Fruit fly (Drosophila melanogaster): ENCODE results near the gene CG9953.

Gene CG9953

dm6 chr3L:6998692-6999091 lies 29.2 kb downstream of the CG9953 start, which contains the start of gene Mp (continued):
- TF ChIP-seq sob (GFP tag; IDR thresholded peaks at IDR 0.05) (peak; percentile 32; the same call in 1 of the 2 replicates), hkb (optimal IDR thresholded peaks at IDR 0.05) (no peak), hkb (GFP tag; IDR thresholded peaks at IDR 0.05) (0 out of 2 replicates have a peak, but pooled peaks have one; percentile 38), jumu (GFP tag; optimal IDR thresholded peaks at IDR 0.05) (no peak), abd-A (tag; optimal IDR thresholded peaks at IDR 0.05) (no peak), CG12071 (GFP tag; optimal IDR thresholded peaks at IDR 0.05) (peak; percentile 45), Atf6 (GFP tag; IDR thresholded peaks at IDR 0.05) (peak; percentile 32; the same call in 1 of the 2 replicates), chm (GFP tag; IDR thresholded peaks at IDR 0.05) (peak; percentile 41; the same call in 1 of the 2 replicates), CG7928 (GFP tag; optimal IDR thresholded peaks at IDR 0.05) (no peak)

- TF ChIP-seq tin (GFP tag; optimal IDR thresholded peaks at IDR 0.05) = no peak
- no peak for TF ChIP-seq CG18011 (GFP tag; optimal IDR thresholded peaks at IDR 0.05)
- TF ChIP-seq seq (GFP tag; IDR thresholded peaks at IDR 0.05) = 0 out of 2 replicates have a peak, but pooled peaks have one; percentile 36
- peak; percentile 12 for TF ChIP-seq ATbp (GFP tag; optimal IDR thresholded peaks at IDR 0.05)
- TF ChIP-seq gem (tag; optimal IDR thresholded peaks at IDR 0.05) = peak; percentile 22
- no peak for TF ChIP-seq CG12299 (tag; optimal IDR thresholded peaks at IDR 0.05)
- TF ChIP-seq dmrt99B (tag; optimal IDR thresholded peaks at IDR 0.05) = peak; percentile 31
- peak; percentile 40 for TF ChIP-seq CG12071 (GFP tag; optimal IDR thresholded peaks at IDR 0.05)
- no peak for TF ChIP-seq CG10565 (GFP tag; optimal IDR thresholded peaks at IDR 0.05)
- TF ChIP-seq CG33213 (GFP tag; optimal IDR thresholded peaks at IDR 0.05) = no peak
- TF ChIP-seq wek (GFP tag; optimal IDR thresholded peaks at IDR 0.05) = peak; percentile 17
- TF ChIP-seq ham (GFP tag; IDR thresholded peaks at IDR 0.05) = no peak
- TF ChIP-seq grn (GFP tag; optimal IDR thresholded peaks at IDR 0.05) = no peak
- no peak for TF ChIP-seq CG18764 (GFP tag; optimal IDR thresholded peaks at IDR 0.05)
- TF ChIP-seq dysf (GFP tag; IDR thresholded peaks at IDR 0.05) = no peak
- no peak; the same call in 1 of the 2 replicates for TF ChIP-seq HLH3B (GFP tag; IDR thresholded peaks at IDR 0.05)
- no peak for TF ChIP-seq sim (GFP tag; IDR thresholded peaks at IDR 0.05)
- TF ChIP-seq slou (GFP tag; optimal IDR thresholded peaks at IDR 0.05) = no peak
- peak; percentile 20 for TF ChIP-seq Asciz (GFP tag; optimal IDR thresholded peaks at IDR 0.05)
- no peak for TF ChIP-seq CG12104 (GFP tag; optimal IDR thresholded peaks at IDR 0.05)
- TF ChIP-seq lab (GFP tag; optimal IDR thresholded peaks at IDR 0.05) = peak; percentile 38
- peak; percentile 31 for TF ChIP-seq PHDP (tag; optimal IDR thresholded peaks at IDR 0.05)
- TF ChIP-seq CG11723 (GFP tag; optimal IDR thresholded peaks at IDR 0.05) = no peak
- TF ChIP-seq CG13296 (GFP tag; optimal IDR thresholded peaks at IDR 0.05) = peak; percentile 14
- TF ChIP-seq CG12769 (tag; optimal IDR thresholded peaks at IDR 0.05) = peak; percentile 27
- TF ChIP-seq YL-1 (GFP tag; optimal IDR thresholded peaks at IDR 0.05) = no peak
- peak; percentile 24 for TF ChIP-seq CG15269 (tag; optimal IDR thresholded peaks at IDR 0.05)
- TF ChIP-seq CG13624 (GFP tag; optimal IDR thresholded peaks at IDR 0.05) = no peak
- no peak for TF ChIP-seq D (optimal IDR thresholded peaks at IDR 0.05)
- no peak for TF ChIP-seq D (GFP tag; optimal IDR thresholded peaks at IDR 0.05)
- TF ChIP-seq sens (GFP tag) = peak; percentile 54
- TF ChIP-seq HmgD (GFP tag; optimal IDR thresholded peaks at IDR 0.05) = no peak
- TF ChIP-seq CoRest (tag; optimal IDR thresholded peaks at IDR 0.05) = no peak
- TF ChIP-seq Atf6 (GFP tag; IDR thresholded peaks at IDR 0.05) = no peak
- no peak for TF ChIP-seq gfzf (GFP tag; optimal IDR thresholded peaks at IDR 0.05)
- TF ChIP-seq CG11504 (tag; optimal IDR thresholded peaks at IDR 0.05) = peak; percentile 14
- TF ChIP-seq Med (GFP tag) = peak; percentile 53
- TF ChIP-seq CG6175 (GFP tag; IDR thresholded peaks at IDR 0.05) = no peak
- TF ChIP-seq maf-S (GFP tag; optimal IDR thresholded peaks at IDR 0.05) = no peak
- no peak for TF ChIP-seq CG9727 (GFP tag; optimal IDR thresholded peaks at IDR 0.05)
- no peak for TF ChIP-seq CG8290 (GFP tag; optimal IDR thresholded peaks at IDR 0.05)
- TF ChIP-seq CG8290 (tag; optimal IDR thresholded peaks at IDR 0.05) = peak in 1 of 2 experiments; percentile 3
- no peak for TF ChIP-seq Optix (GFP tag; IDR thresholded peaks at IDR 0.05)
- peak; percentile 14 for TF ChIP-seq scrt (GFP tag; optimal IDR thresholded peaks at IDR 0.05)
These were observed 30.5 kb downstream of the CG9953 start for dm6 chr3L:6999993-7000392.

Measured in whole organism, embryonic.